Worm (Caenorhabditis elegans): Measurements from ENCODE around the gene eri-1.

ce11 chrIV:387283-388048 is 32.3 kb downstream of the eri-1 start:
- no peak for TF ChIP-seq ztf-23 (GFP tag; IDR thresholded peaks at IDR 0.05)
- TF ChIP-seq med-1 (GFP tag; optimal IDR thresholded peaks at IDR 0.05; ENCODE audit: insufficient read depth): no peak
- TF ChIP-seq ztf-29 (GFP tag; IDR thresholded peaks at IDR 0.05): no peak
- TF ChIP-seq flt-1 (GFP tag; IDR thresholded peaks at IDR 0.05): no peak
